Worm (Caenorhabditis elegans) whole organism, dauer: Measurements from ENCODE around the gene act-5.

Experiments
- unc-62 ChIP-seq: sonication (generic microtip); optimal IDR thresholded peaks from 2 replicates; lab custom pipeline; 2017; ENCODE audit warnings: missing biosample characterization, missing genetic modification reagents, missing genetic modification characterization

act-5 gene

ce11 chrIII:13635235-13635634 is 29.4 kb upstream of the act-5 start:
- TF ChIP-seq unc-62 (GFP tag; lab: Kevin White, UChicago), result no peak

- TF ChIP-seq unc-62 (GFP tag; lab: Kevin White, UChicago), result no peak
Observed at ce11 chrIII:13633826-13634225, 28.0 kb upstream of the act-5 start.

ce11 chrIII:13630708-13631107 is 24.8 kb upstream of the act-5 start, which contains the start of gene arrd-17:
Gene arrd-17 (minus strand): TSS chrIII:13630808.
- no peak for TF ChIP-seq unc-62 (GFP tag; lab: Kevin White, UChicago)

- no peak for TF ChIP-seq unc-62 (GFP tag; lab: Kevin White, UChicago)
Observed at ce11 chrIII:13626692-13627091, 20.8 kb upstream of the act-5 start, which contains the start of gene T12D8.5. Gene T12D8.5 (minus strand): TSS chrIII:13626786.

ce11 chrIII:13625650-13626430 is 20.0 kb upstream of the act-5 start:
- no peak for TF ChIP-seq unc-62 (GFP tag; lab: Kevin White, UChicago)

- TF ChIP-seq unc-62 (GFP tag; lab: Kevin White, UChicago), result no peak
Observed at ce11 chrIII:13624226-13624625, 18.4 kb upstream of the act-5 start, which contains the start of gene taf-9. Gene taf-9 (plus strand): TSS chrIII:13624276.

- TF ChIP-seq unc-62 (GFP tag; lab: Kevin White, UChicago), result no peak
Observed at ce11 chrIII:13623014-13623413, 17.1 kb upstream of the act-5 start, which contains the start of gene mlc-5. Gene mlc-5 (plus strand): TSS chrIII:13623314.

ce11 chrIII:13622268-13622667 is 16.4 kb upstream of the act-5 start, which contains the start of gene hip-1:
Gene hip-1 (minus strand): TSS chrIII:13622492.
- no peak for TF ChIP-seq unc-62 (GFP tag; lab: Kevin White, UChicago)

- TF ChIP-seq unc-62 (GFP tag; lab: Kevin White, UChicago), result no peak
Observed at ce11 chrIII:13621717-13622116, 15.9 kb upstream of the act-5 start.

ce11 chrIII:13621012-13621411 is 15.1 kb upstream of the act-5 start:
- no peak for TF ChIP-seq unc-62 (GFP tag; lab: Kevin White, UChicago)

- TF ChIP-seq unc-62 (GFP tag; lab: Kevin White, UChicago), result no peak
Observed at ce11 chrIII:13616793-13617192, 10.9 kb upstream of the act-5 start, which contains the start of gene T12D8.9. Gene T12D8.9 (plus strand): TSS chrIII:13617104.

- no peak for TF ChIP-seq unc-62 (GFP tag; lab: Kevin White, UChicago)
Observed at ce11 chrIII:13615530-13615929, 9.7 kb upstream of the act-5 start.

ce11 chrIII:13614751-13615150 is 8.9 kb upstream of the act-5 start:
- no peak for TF ChIP-seq unc-62 (GFP tag; lab: Kevin White, UChicago)

- TF ChIP-seq unc-62 (GFP tag; lab: Kevin White, UChicago), result no peak
Observed at ce11 chrIII:13614206-13614605, 8.3 kb upstream of the act-5 start.

ce11 chrIII:13607833-13608232 is 2.0 kb upstream of the act-5 start, which contains the start of gene shpk-1:
Gene shpk-1 (plus strand): TSS chrIII:13608020.
- no peak for TF ChIP-seq unc-62 (GFP tag; lab: Kevin White, UChicago)

ce11 chrIII:13606865-13607264 is 999 bp upstream of the act-5 start:
- no peak for TF ChIP-seq unc-62 (GFP tag; lab: Kevin White, UChicago)

ce11 chrIII:13604834-13605233 is 1.0 kb downstream of the act-5 start:
- TF ChIP-seq unc-62 (GFP tag; lab: Kevin White, UChicago), result no peak
